Fruit fly (Drosophila melanogaster): ENCODE measurements around the gene Ggt-1.

DNA sequence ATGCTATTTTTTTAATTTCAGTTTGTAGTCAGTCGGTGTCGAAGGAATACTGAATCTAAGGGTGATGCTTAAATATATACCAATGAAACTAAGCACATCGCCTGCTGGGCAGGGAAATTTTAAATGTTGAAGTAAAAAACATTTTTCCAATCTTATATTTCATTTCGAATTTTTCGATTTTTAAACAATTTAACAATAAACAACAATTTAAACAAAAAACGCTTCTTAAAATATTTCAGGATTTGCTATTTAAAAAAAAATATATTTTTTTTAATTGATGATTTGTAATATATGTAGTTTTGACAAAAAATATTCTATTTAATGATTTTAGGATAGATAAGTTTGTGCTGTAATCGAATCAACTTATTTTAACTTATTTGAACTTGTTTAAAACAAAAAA lies 2.4 kb upstream of the Ggt-1 start, which contains the start of gene CG6470:
- TF ChIP-seq CG4496 (GFP tag; IDR thresholded peaks at IDR 0.05) (no peak), CG13204 (GFP tag; optimal IDR thresholded peaks at IDR 0.05) (no peak), EcR (GFP tag; optimal IDR thresholded peaks at IDR 0.05) (no peak), Pif1B (GFP tag; optimal IDR thresholded peaks at IDR 0.05) (no peak), Ets98B (GFP tag; IDR thresholded peaks at IDR 0.05) (no peak), CG17806 (tag; optimal IDR thresholded peaks at IDR 0.05) (no peak), CG9948 (tag; optimal IDR thresholded peaks at IDR 0.05) (no peak), Snoo (tag; optimal IDR thresholded peaks at IDR 0.05) (no peak), fd96Ca (GFP tag; IDR thresholded peaks at IDR 0.05) (no peak), CG32121 (GFP tag; IDR thresholded peaks at IDR 0.05) (no peak)

All from whole organism, pupa.